Worm (Caenorhabditis elegans) whole organism, mixed stage, embryonic: ENCODE measurements around the gene C18A11.2.

Experiments
- ceh-83 ChIP-seq: fragments of 200-800 bp; sonication (Bioruptor generic); optimal IDR thresholded peaks from 2 replicates; lab custom pipeline; 2018; ENCODE audit warnings: mild to moderate bottlenecking, missing genetic modification characterization, missing compliant biosample characterization
- mab-5 ChIP-seq: fragments of 150-350 bp; optimal IDR thresholded peaks from 2 replicates; lab custom pipeline; 2014; ENCODE audit warnings: missing biosample characterization, missing genetic modification characterization
- mep-1 ChIP-seq: fragments of 150-350 bp; optimal IDR thresholded peaks from 2 replicates; lab custom pipeline; 2017; ENCODE audit warnings: missing biosample characterization, missing genetic modification reagents, missing genetic modification characterization, inconsistent platforms
- nhr-12 ChIP-seq: fragments of 150-350 bp; optimal IDR thresholded peaks from 2 replicates; lab custom pipeline; 2014; ENCODE audit warnings: missing biosample characterization, missing genetic modification characterization
- nhr-237 ChIP-seq: fragments of 150-350 bp; optimal IDR thresholded peaks from 2 replicates; lab custom pipeline; 2014; ENCODE audit warnings: missing biosample characterization, missing genetic modification characterization
- nhr-28 ChIP-seq: fragments of 150-350 bp; optimal IDR thresholded peaks from 2 replicates; lab custom pipeline; 2014; ENCODE audit warnings: missing biosample characterization, missing genetic modification characterization
- pha-4 ChIP-seq: fragments of 150-350 bp; optimal IDR thresholded peaks from 2 replicates; lab custom pipeline; 2018; ENCODE audit warnings: missing biosample characterization, missing genetic modification reagents, missing genetic modification characterization
- snpc-4 ChIP-seq: fragments of 150-350 bp; optimal IDR thresholded peaks from 2 replicates; lab custom pipeline; 2014; ENCODE audit warnings: missing biosample characterization, missing genetic modification characterization
- unc-39 ChIP-seq: fragments of 150-350 bp; optimal IDR thresholded peaks from 2 replicates; lab custom pipeline; 2014; ENCODE audit warnings: missing biosample characterization, missing genetic modification characterization
- unc-62 ChIP-seq: fragments of 150-350 bp; optimal IDR thresholded peaks from 2 replicates; lab custom pipeline; 2014; ENCODE audit warnings: missing biosample characterization, missing genetic modification reagents, missing genetic modification characterization
- ztf-11 ChIP-seq: fragments of 150-350 bp; optimal IDR thresholded peaks from 2 replicates; lab custom pipeline; 2014; ENCODE audit warnings: missing biosample characterization, missing genetic modification characterization

- TF ChIP-seq unc-62 (GFP tag; lab: Kevin White, UChicago): peak; percentile 75
- TF ChIP-seq nhr-12 (tag; lab: Kevin White, UChicago): peak; percentile 54
- peak; percentile 80 for TF ChIP-seq pha-4 (tag; lab: Kevin White, UChicago)
- TF ChIP-seq nhr-28 (tag; lab: Kevin White, UChicago): no peak
- no peak for TF ChIP-seq unc-39 (tag; lab: Kevin White, UChicago)
- peak; percentile 80 for TF ChIP-seq mep-1
- peak; percentile 99 for TF ChIP-seq nhr-237 (tag; lab: Kevin White, UChicago)
- TF ChIP-seq mab-5: peak; percentile 96
- TF ChIP-seq snpc-4 (tag; lab: Kevin White, UChicago): no peak
- TF ChIP-seq ztf-11 (tag; lab: Kevin White, UChicago): peak; percentile 89
- peak; percentile 80 for TF ChIP-seq ceh-83 (GFP tag; lab: Kevin White, UChicago)
These were observed 31.0 kb upstream of the C18A11.2 start for ce11 chrX:8036219-8036883.
